Worm (Caenorhabditis elegans): ENCODE measurements around the gene toh-1.

- TF ChIP-seq cog-1 (tag; optimal IDR thresholded peaks at IDR 0.05), result no peak
- TF ChIP-seq klf-2 (GFP tag; conservative IDR thresholded peaks at IDR 0.05), result no peak
- TF ChIP-seq ref-1 (GFP tag; conservative IDR thresholded peaks at IDR 0.05), result no peak
- no peak for TF ChIP-seq med-1 (GFP tag; optimal IDR thresholded peaks at IDR 0.05; ENCODE audit: insufficient read depth)
- no peak for TF ChIP-seq flt-1 (GFP tag; IDR thresholded peaks at IDR 0.05)
These were observed 34.3 kb downstream of the toh-1 start for ce11 chrIII:3774550-3774949.
